Fruit fly (Drosophila melanogaster) whole organism, embryonic: Measurements from ENCODE around the gene CG10845.

Experiments
- CG10147 ChIP-seq: fragments of 200-800 bp; sonication (Bioruptor generic); optimal IDR thresholded peaks from 2 replicates; lab custom pipeline; 2019; ENCODE audit warnings: missing biosample characterization, mild to moderate bottlenecking, missing genetic modification characterization, moderate library complexity
- CG11398 ChIP-seq: fragments of 200-800 bp; sonication (Bioruptor generic); optimal IDR thresholded peaks from 2 replicates; lab custom pipeline; 2016; ENCODE audit warnings: missing biosample characterization, missing genetic modification characterization
- CG11504 ChIP-seq: fragments of 200-800 bp; sonication (Bioruptor generic); optimal IDR thresholded peaks from 3 replicates; lab custom pipeline; 2019; ENCODE audit warnings: missing biosample characterization, mild to moderate bottlenecking, missing genetic modification characterization, moderate library complexity
- CG12155 ChIP-seq: fragments of 200-800 bp; sonication (Bioruptor generic); optimal IDR thresholded peaks from 3 replicates; lab custom pipeline; 2016; ENCODE audit warnings: missing biosample characterization, missing genetic modification characterization
- CG12236 ChIP-seq: fragments of 200-800 bp; sonication (Bioruptor generic); optimal IDR thresholded peaks from 2 replicates; lab custom pipeline; 2016; ENCODE audit warnings: missing biosample characterization, missing genetic modification characterization
- CG1233 ChIP-seq: fragments of 200-800 bp; sonication (Bioruptor generic); optimal IDR thresholded peaks from 4 replicates; lab custom pipeline; 2018; ENCODE audit warnings: missing biosample characterization, mild to moderate bottlenecking, missing genetic modification characterization
- CG12659 ChIP-seq: fragments of 200-800 bp; sonication (Bioruptor generic); optimal IDR thresholded peaks from 3 replicates; lab custom pipeline; 2017; ENCODE audit warnings: mild to moderate bottlenecking, missing biosample characterization, missing genetic modification reagents, missing genetic modification characterization
- CG12744 ChIP-seq: fragments of 200-800 bp; sonication (Bioruptor generic); optimal IDR thresholded peaks from 2 replicates; lab custom pipeline; 2016; ENCODE audit warnings: missing biosample characterization, missing genetic modification characterization
- CG14710 ChIP-seq: fragments of 200-800 bp; sonication (Bioruptor generic); optimal IDR thresholded peaks from 3 replicates; lab custom pipeline; 2019; ENCODE audit warnings: missing biosample characterization, mild to moderate bottlenecking, missing genetic modification characterization, moderate library complexity
- CG14860 ChIP-seq: fragments of 200-800 bp; sonication (Bioruptor generic); IDR thresholded peaks from 3 replicates; pipeline ENCODE4 v1.3.6; 2022; ENCODE audit warnings: missing biosample characterization, missing genetic modification characterization; ENCODE audit not compliant: partially characterized antibody
- CG15514 ChIP-seq: fragments of 200-800 bp; sonication (Bioruptor generic); optimal IDR thresholded peaks from 3 replicates; lab custom pipeline; 2017; ENCODE audit warnings: missing biosample characterization, missing genetic modification characterization, mild to moderate bottlenecking, moderate library complexity, missing genetic modification reagents
- CG1603 ChIP-seq: fragments of 200-800 bp; sonication (Bioruptor generic); optimal IDR thresholded peaks from 2 replicates; lab custom pipeline; 2019; ENCODE audit warnings: missing biosample characterization, mild to moderate bottlenecking, missing genetic modification characterization, moderate library complexity
- CG16863 ChIP-seq: fragments of 200-800 bp; sonication (Bioruptor generic); optimal IDR thresholded peaks from 3 replicates; lab custom pipeline; 2016; ENCODE audit warnings: missing biosample characterization, missing genetic modification characterization
- CG31224 ChIP-seq: fragments of 200-800 bp; sonication (Bioruptor generic); IDR thresholded peaks from 2 replicates; pipeline ENCODE4 v1.3.6; 2022; ENCODE audit warnings: missing biosample characterization, missing genetic modification characterization
- CG31441 ChIP-seq: fragments of 200-800 bp; sonication (Bioruptor generic); IDR thresholded peaks from 2 replicates; pipeline ENCODE4 v1.3.6; 2022; ENCODE audit warnings: missing biosample characterization, missing genetic modification characterization
- CG3281 ChIP-seq: fragments of 200-800 bp; sonication (Bioruptor generic); optimal IDR thresholded peaks from 3 replicates; lab custom pipeline; 2017; ENCODE audit warnings: missing biosample characterization, mild to moderate bottlenecking, missing genetic modification characterization
- CG34422 ChIP-seq: fragments of 200-800 bp; sonication (Bioruptor generic); IDR thresholded peaks from 3 replicates; pipeline ENCODE4 v1.3.6; 2022; ENCODE audit warnings: missing biosample characterization, missing genetic modification characterization
- CG3726 ChIP-seq: fragments of 200-800 bp; sonication (Bioruptor generic); IDR thresholded peaks from 3 replicates; pipeline ENCODE4, ENCODE4 v1.3.6; 2022; ENCODE audit warnings: missing biosample characterization, missing genetic modification characterization
- CG4328 ChIP-seq: fragments of 200-800 bp; sonication (Bioruptor generic); optimal IDR thresholded peaks from 3 replicates; lab custom pipeline; 2017; ENCODE audit warnings: missing biosample characterization, missing genetic modification reagents, missing genetic modification characterization
- CG4360 ChIP-seq: fragments of 200-800 bp; sonication (Bioruptor generic); IDR thresholded peaks from 2 replicates; pipeline ENCODE4 v1.3.6; 2022; ENCODE audit warnings: missing biosample characterization, missing genetic modification characterization
- CG4617 ChIP-seq: fragments of 200-800 bp; sonication (Bioruptor generic); optimal IDR thresholded peaks from 3 replicates; lab custom pipeline; 2016; ENCODE audit warnings: missing biosample characterization, missing genetic modification characterization, borderline replicate concordance
- CG6854 ChIP-seq: fragments of 200-800 bp; sonication (Bioruptor generic); optimal IDR thresholded peaks from 3 replicates; lab custom pipeline; 2017; ENCODE audit warnings: missing biosample characterization, mild to moderate bottlenecking, missing genetic modification characterization
- CG8359 ChIP-seq: fragments of 200-800 bp; sonication (Bioruptor generic); optimal IDR thresholded peaks from 2 replicates; lab custom pipeline; 2017; ENCODE audit warnings: missing biosample characterization, mild to moderate bottlenecking, missing genetic modification characterization, borderline replicate concordance
- CG8388 ChIP-seq: fragments of 200-800 bp; sonication (Bioruptor generic); optimal IDR thresholded peaks from 2 replicates; lab custom pipeline; 2019; ENCODE audit warnings: missing biosample characterization, mild to moderate bottlenecking, missing genetic modification characterization, moderate library complexity
- CG9437 ChIP-seq: fragments of 200-800 bp; sonication (Bioruptor generic); optimal IDR thresholded peaks from 2 replicates; lab custom pipeline; 2018; ENCODE audit warnings: missing biosample characterization, mild to moderate bottlenecking, missing genetic modification characterization
- Camta ChIP-seq: fragments of 200-800 bp; sonication (Bioruptor generic); optimal IDR thresholded peaks from 2 replicates; lab custom pipeline; 2016; ENCODE audit warnings: missing biosample characterization, missing genetic modification characterization
- D19B ChIP-seq: fragments of 200-800 bp; sonication (Bioruptor generic); optimal IDR thresholded peaks from 2 replicates; lab custom pipeline; 2017; ENCODE audit warnings: missing biosample characterization, mild to moderate bottlenecking, missing genetic modification characterization
- E2f2 ChIP-seq: fragments of 200-800 bp; sonication (Bioruptor generic); IDR thresholded peaks from 2 replicates; pipeline ENCODE4 v1.3.6; 2022; ENCODE audit warnings: missing biosample characterization, missing genetic modification characterization
- ERR ChIP-seq: fragments of 200-800 bp; sonication (Bioruptor generic); optimal IDR thresholded peaks from 2 replicates; lab custom pipeline; 2016; ENCODE audit warnings: missing biosample characterization, missing genetic modification characterization
- Ets97D ChIP-seq: fragments of 200-800 bp; sonication (Bioruptor generic); optimal IDR thresholded peaks from 3 replicates; lab custom pipeline; 2016; ENCODE audit warnings: missing biosample characterization, missing genetic modification characterization
- Gsc ChIP-seq: fragments of 200-800 bp; sonication (Bioruptor generic); IDR thresholded peaks from 2 replicates; pipeline ENCODE4 v1.3.6; 2022; ENCODE audit warnings: missing biosample characterization, missing genetic modification characterization
- HHEX ChIP-seq: fragments of 200-800 bp; sonication (Bioruptor generic); optimal IDR thresholded peaks from 3 replicates; lab custom pipeline; 2017; ENCODE audit warnings: missing biosample characterization, mild to moderate bottlenecking, missing genetic modification characterization, missing genetic modification reagents
- MESR4 ChIP-seq: fragments of 200-800 bp; sonication (Bioruptor generic); optimal IDR thresholded peaks from 2 replicates; lab custom pipeline; 2018; ENCODE audit warnings: missing biosample characterization, mild to moderate bottlenecking, missing genetic modification characterization, moderate library complexity
- NfI ChIP-seq: fragments of 200-800 bp; sonication (Bioruptor generic); optimal IDR thresholded peaks from 3 replicates; lab custom pipeline; 2018; ENCODE audit warnings: missing biosample characterization, mild to moderate bottlenecking, missing genetic modification characterization, moderate library complexity
- Sin3A ChIP-seq: fragments of >200 bp; optimal IDR thresholded peaks from 2 replicates; lab custom pipeline; 2018
- Sox100B ChIP-seq: fragments of 200-800 bp; sonication (Bioruptor generic); optimal IDR thresholded peaks from 3 replicates; lab custom pipeline; 2018; ENCODE audit warnings: missing biosample characterization, mild to moderate bottlenecking, missing genetic modification characterization
- Taf1 ChIP-seq: fragments of 200-800 bp; sonication (Bioruptor generic); IDR thresholded peaks from 2 replicates; pipeline ENCODE4 v1.3.6; 2022; ENCODE audit warnings: missing biosample characterization, missing genetic modification characterization
- amos ChIP-seq: fragments of 200-800 bp; sonication (Bioruptor generic); IDR thresholded peaks from 2 replicates; pipeline ENCODE4 v1.3.6; 2022; ENCODE audit warnings: missing biosample characterization, missing genetic modification characterization; ENCODE audit not compliant: partially characterized antibody
- ash1 ChIP-seq: fragments of 200-800 bp; sonication (Bioruptor generic); optimal IDR thresholded peaks from 2 replicates; lab custom pipeline; 2018; ENCODE audit warnings: missing biosample characterization, mild to moderate bottlenecking, missing genetic modification characterization
- bowl ChIP-seq: fragments of 200-800 bp; sonication (Bioruptor generic); IDR thresholded peaks from 2 replicates; pipeline ENCODE4 v1.3.6; 2022; ENCODE audit warnings: missing biosample characterization, missing genetic modification characterization
- chm ChIP-seq: fragments of 200-800 bp; sonication (Bioruptor generic); IDR thresholded peaks from 2 replicates; pipeline ENCODE4 v1.3.6; 2022; ENCODE audit warnings: missing biosample characterization, missing genetic modification characterization
- exex ChIP-seq: fragments of 200-800 bp; sonication (Bioruptor generic); optimal IDR thresholded peaks from 4 replicates; lab custom pipeline; 2018; ENCODE audit warnings: missing biosample characterization, mild to moderate bottlenecking, missing genetic modification characterization, moderate library complexity
- grn ChIP-seq: fragments of 200-800 bp; sonication (Bioruptor generic); optimal IDR thresholded peaks from 3 replicates; lab custom pipeline; 2017; ENCODE audit warnings: missing biosample characterization, missing genetic modification characterization
- ham ChIP-seq: fragments of 200-800 bp; sonication (Bioruptor generic); IDR thresholded peaks from 2 replicates; pipeline ENCODE4 v1.3.6; 2022; ENCODE audit warnings: missing biosample characterization, missing genetic modification characterization
- kay ChIP-seq: fragments of 200-800 bp; sonication (Bioruptor generic); optimal IDR thresholded peaks from 2 replicates; lab custom pipeline; 2016; ENCODE audit warnings: missing biosample characterization, missing genetic modification characterization
- lilli ChIP-seq: fragments of 200-800 bp; sonication (Bioruptor generic); optimal IDR thresholded peaks from 3 replicates; lab custom pipeline; 2016; ENCODE audit warnings: missing biosample characterization, missing genetic modification characterization
- p53 ChIP-seq: fragments of 200-800 bp; sonication (Bioruptor generic); optimal IDR thresholded peaks from 2 replicates; lab custom pipeline; 2016; ENCODE audit warnings: missing biosample characterization, missing genetic modification characterization
- ranshi ChIP-seq: fragments of 200-800 bp; sonication (Bioruptor generic); IDR thresholded peaks from 2 replicates; pipeline ENCODE4 v1.3.6; 2022; ENCODE audit warnings: missing biosample characterization, missing genetic modification characterization
- rib ChIP-seq: fragments of 200-800 bp; sonication (Bioruptor generic); IDR thresholded peaks from 2 replicates; pipeline ENCODE4 v1.3.6; 2022; ENCODE audit warnings: missing biosample characterization, missing genetic modification characterization
- zen ChIP-seq: fragments of 200-800 bp; sonication (Bioruptor generic); optimal IDR thresholded peaks from 3 replicates; lab custom pipeline; 2018; ENCODE audit warnings: missing biosample characterization, mild to moderate bottlenecking, missing genetic modification characterization, moderate library complexity
- zfh2 ChIP-seq: fragments of 200-800 bp; sonication (Bioruptor generic); optimal IDR thresholded peaks from 2 replicates; lab custom pipeline; 2016; ENCODE audit warnings: missing biosample characterization, missing genetic modification characterization

Gene CG10845

dm6 chr3R:24876843-24877457 is 24.0 kb upstream of the CG10845 start, which contains the start of the genes CG11089 and CG31381 (continued):
- TF ChIP-seq CG12155, result no peak
- TF ChIP-seq amos (GFP tag; lab: Robert Waterston, UW), result no peak
- peak; percentile 11 for TF ChIP-seq grn (GFP tag; lab: Kevin White, UChicago)
- no peak for TF ChIP-seq zen (tag; lab: Kevin White, UChicago)
- TF ChIP-seq CG12659, result peak; percentile 44
- TF ChIP-seq D19B, result no peak
- TF ChIP-seq bowl (GFP tag; lab: Robert Waterston, UW), result no peak
- no peak for TF ChIP-seq CG9437 (GFP tag; lab: Kevin White, UChicago)
- no peak for TF ChIP-seq CG3726 (GFP tag; lab: Robert Waterston, UW)
- no peak for TF ChIP-seq ash1 (GFP tag; lab: Kevin White, UChicago)
- no peak for TF ChIP-seq Sox100B (GFP tag; lab: Kevin White, UChicago)
- no peak for TF ChIP-seq CG12744 (GFP tag; lab: Kevin White, UChicago)
- TF ChIP-seq CG31441 (GFP tag; lab: Robert Waterston, UW), result 0 out of 2 replicates have a peak, but pooled peaks have one; percentile 7
- peak; percentile 6 for TF ChIP-seq Sin3A (lab: Kevin White, UChicago)
- TF ChIP-seq zfh2 (GFP tag; lab: Kevin White, UChicago), result no peak
- TF ChIP-seq CG8359, result no peak
- no peak for TF ChIP-seq Gsc (GFP tag; lab: Robert Waterston, UW)
- no peak for TF ChIP-seq ERR (GFP tag; lab: Kevin White, UChicago)
- TF ChIP-seq p53, result no peak
- TF ChIP-seq CG12236 (GFP tag; lab: Kevin White, UChicago), result no peak
- no peak for TF ChIP-seq CG8388 (GFP tag; lab: Kevin White, UChicago)
- TF ChIP-seq CG16863, result no peak
- TF ChIP-seq chm (GFP tag; lab: Robert Waterston, UW), result no peak
- no peak for TF ChIP-seq Camta
- TF ChIP-seq rib (GFP tag; lab: Robert Waterston, UW), result no peak
- TF ChIP-seq CG1603 (tag; lab: Kevin White, UChicago), result no peak
- no peak for TF ChIP-seq ham
- TF ChIP-seq NfI (GFP tag; lab: Kevin White, UChicago), result no peak
- TF ChIP-seq CG34422 (GFP tag; lab: Robert Waterston, UW), result no peak
- TF ChIP-seq CG4328, result no peak
- no peak for TF ChIP-seq ranshi (GFP tag; lab: Robert Waterston, UW)
- TF ChIP-seq kay (GFP tag; lab: Kevin White, UChicago), result no peak
- peak; percentile 83 for TF ChIP-seq CG15514 (GFP tag; lab: Kevin White, UChicago)
- no peak for TF ChIP-seq CG1233
- no peak for TF ChIP-seq CG31224
- peak; percentile 5 for TF ChIP-seq CG3281 (GFP tag; lab: Kevin White, UChicago)
- no peak for TF ChIP-seq CG11398
- TF ChIP-seq Taf1 (GFP tag; lab: Robert Waterston, UW), result no peak
- peak; percentile 22 for TF ChIP-seq MESR4
- TF ChIP-seq CG11504 (tag; lab: Kevin White, UChicago), result no peak
- peak; percentile 44 for TF ChIP-seq Ets97D (GFP tag; lab: Kevin White, UChicago)
- no peak for TF ChIP-seq exex
- no peak for TF ChIP-seq lilli (GFP tag; lab: Kevin White, UChicago)
- TF ChIP-seq CG14710 (tag; lab: Kevin White, UChicago), result peak; percentile 100
- no peak for TF ChIP-seq CG10147
- no peak for TF ChIP-seq CG6854 (GFP tag; lab: Kevin White, UChicago)
- no peak for TF ChIP-seq HHEX (GFP tag; lab: Kevin White, UChicago)
- TF ChIP-seq CG4617 (GFP tag; lab: Kevin White, UChicago), result no peak
- no peak for TF ChIP-seq CG14860
- TF ChIP-seq CG4360 (GFP tag; lab: Robert Waterston, UW), result no peak
- TF ChIP-seq E2f2 (GFP tag; lab: Robert Waterston, UW), result peak; percentile 97
